Fruit fly (Drosophila melanogaster): ENCODE results near the gene CG33645.

dm6 chr2L:13528742-13529141 is 3.9 kb upstream of the CG33645 start, which contains the start of gene CG33641:
- TF ChIP-seq ttk (optimal IDR thresholded peaks at IDR 0.05) (no peak), Sin3A (optimal IDR thresholded peaks at IDR 0.05) (no peak), psq (optimal IDR thresholded peaks at IDR 0.05) (no peak)

Data from Kc167 (cell line).